Worm (Caenorhabditis elegans) whole organism, young adult: ENCODE measurements around the gene srj-54.

Experiments used
- B0019.2 ChIP-seq: fragments of 200-800 bp; sonication (Bioruptor generic); conservative IDR thresholded peaks from 2 replicates; pipeline ENCODE4 v1.3.6; 2022; ENCODE audit warnings: missing genetic modification reagents, missing genetic modification characterization, missing compliant biosample characterization
- B0336.3 ChIP-seq: fragments of 200-800 bp; sonication (Bioruptor generic); IDR thresholded peaks from 2 replicates; pipeline ENCODE4 v1.3.6; 2022; ENCODE audit warnings: missing genetic modification characterization, missing compliant biosample characterization
- C17E4.6 ChIP-seq: fragments of 200-800 bp; sonication (Bioruptor generic); IDR thresholded peaks from 2 replicates; pipeline ENCODE4 v1.3.6; 2022; ENCODE audit warnings: missing genetic modification reagents, missing genetic modification characterization, missing compliant biosample characterization
- F22D6.2 ChIP-seq: sonication (generic microtip); optimal IDR thresholded peaks from 2 replicates; lab custom pipeline; 2016; ENCODE audit warnings: mild to moderate bottlenecking, missing genetic modification characterization, missing compliant biosample characterization
- F23B12.7 ChIP-seq: sonication (generic microtip); optimal IDR thresholded peaks from 2 replicates; lab custom pipeline; 2017; ENCODE audit warnings: missing genetic modification characterization, mild to moderate bottlenecking, missing compliant biosample characterization, antibody characterized with exemption, moderate library complexity; ENCODE audit not compliant: insufficient read depth
- F33H1.4 ChIP-seq: fragments of 200-800 bp; sonication (Bioruptor generic); IDR thresholded peaks from 2 replicates; pipeline ENCODE4 v1.3.6; 2022; ENCODE audit warnings: missing genetic modification reagents, missing genetic modification characterization, missing compliant biosample characterization
- F37B4.10 ChIP-seq: fragments of 200-800 bp; sonication (Bioruptor generic); IDR thresholded peaks from 2 replicates; pipeline ENCODE4 v1.3.6; 2022; ENCODE audit warnings: missing genetic modification characterization, missing compliant biosample characterization
- F39B2.1 ChIP-seq: fragments of 200-800 bp; sonication (Bioruptor generic); IDR thresholded peaks from 2 replicates; pipeline ENCODE4 v1.3.6; 2022; ENCODE audit warnings: missing genetic modification reagents, missing genetic modification characterization, missing compliant biosample characterization
- T26A5.8 ChIP-seq: sonication (generic microtip); optimal IDR thresholded peaks from 2 replicates; lab custom pipeline; 2016; ENCODE audit warnings: missing genetic modification characterization, missing compliant biosample characterization
- Y56A3A.18 ChIP-seq: fragments of 200-800 bp; sonication (Bioruptor generic); IDR thresholded peaks from 2 replicates; pipeline ENCODE4 v1.3.6; 2022; ENCODE audit warnings: missing genetic modification reagents, missing genetic modification characterization, missing compliant biosample characterization
- Y95B8A.8 ChIP-seq: fragments of 200-800 bp; sonication (Bioruptor generic); IDR thresholded peaks from 2 replicates; pipeline ENCODE4 v1.3.6; 2022; ENCODE audit warnings: missing genetic modification reagents, missing genetic modification characterization, missing compliant biosample characterization
- akir-1 ChIP-seq: fragments of 200-800 bp; sonication (Bioruptor generic); optimal IDR thresholded peaks from 2 replicates; lab custom pipeline; 2018; ENCODE audit warnings: mild to moderate bottlenecking, missing genetic modification characterization, moderate library complexity, missing compliant biosample characterization
- attf-3 ChIP-seq: fragments of 200-800 bp; sonication (Bioruptor generic); conservative IDR thresholded peaks from 2 replicates; pipeline ENCODE4 v1.3.6; 2022; ENCODE audit warnings: missing genetic modification reagents, missing genetic modification characterization, missing compliant biosample characterization
- bed-1 ChIP-seq: fragments of 200-800 bp; sonication (Bioruptor generic); IDR thresholded peaks from 2 replicates; pipeline ENCODE4 v1.3.6; 2022; ENCODE audit warnings: missing genetic modification reagents, missing genetic modification characterization, missing compliant biosample characterization
- cebp-2 ChIP-seq: fragments of 200-800 bp; sonication (Bioruptor generic); IDR thresholded peaks from 2 replicates; pipeline ENCODE4 v1.3.6; 2022; ENCODE audit warnings: missing genetic modification characterization, missing compliant biosample characterization
- ceh-91 ChIP-seq: fragments of 200-800 bp; sonication (Bioruptor generic); IDR thresholded peaks from 2 replicates; pipeline ENCODE4 v1.3.6; 2022; ENCODE audit warnings: missing genetic modification reagents, missing genetic modification characterization, missing compliant biosample characterization
- chd-7 ChIP-seq: sonication (generic microtip); optimal IDR thresholded peaks from 2 replicates; lab custom pipeline; 2016; ENCODE audit warnings: mild to moderate bottlenecking, missing genetic modification characterization, moderate library complexity, missing compliant biosample characterization
- dpff-1 ChIP-seq: sonication (generic microtip); optimal IDR thresholded peaks from 2 replicates; lab custom pipeline; 2017; ENCODE audit warnings: mild to moderate bottlenecking, missing genetic modification characterization, missing compliant biosample characterization
- fkh-3 ChIP-seq: sonication (generic microtip); optimal IDR thresholded peaks from 2 replicates; lab custom pipeline; 2016; ENCODE audit warnings: mild to moderate bottlenecking, missing genetic modification characterization, missing compliant biosample characterization
- hsf-1 ChIP-seq: fragments of 200-800 bp; sonication (Bioruptor generic); IDR thresholded peaks from 2 replicates; pipeline ENCODE4 v1.3.6; 2022; ENCODE audit warnings: missing genetic modification reagents, missing genetic modification characterization, missing compliant biosample characterization
- lag-1 ChIP-seq: fragments of 200-800 bp; sonication (Bioruptor generic); IDR thresholded peaks from 2 replicates; pipeline ENCODE4 v1.3.6; 2022; ENCODE audit warnings: missing genetic modification reagents, missing genetic modification characterization, missing compliant biosample characterization
- lir-1 ChIP-seq: fragments of 200-800 bp; sonication (Bioruptor generic); conservative IDR thresholded peaks from 2 replicates; pipeline ENCODE4 v1.3.6; 2022; ENCODE audit warnings: missing genetic modification reagents, missing genetic modification characterization, missing compliant biosample characterization
- lsy-27 ChIP-seq: sonication (generic microtip); optimal IDR thresholded peaks from 2 replicates; lab custom pipeline; 2017; ENCODE audit warnings: missing genetic modification characterization, mild to moderate bottlenecking, missing compliant biosample characterization, antibody characterized with exemption, missing genotype, borderline replicate concordance; ENCODE audit not compliant: insufficient read depth
- madf-10 ChIP-seq: sonication (generic microtip); optimal IDR thresholded peaks from 2 replicates; lab custom pipeline; 2016; ENCODE audit warnings: mild to moderate bottlenecking, missing genetic modification characterization, missing compliant biosample characterization
- mcd-1 ChIP-seq: fragments of 200-800 bp; sonication (Bioruptor generic); IDR thresholded peaks from 2 replicates; pipeline ENCODE4 v1.3.6; 2022; ENCODE audit warnings: missing genetic modification reagents, missing genetic modification characterization, missing compliant biosample characterization
- nfya-2 ChIP-seq: fragments of 200-800 bp; sonication (Bioruptor generic); IDR thresholded peaks from 2 replicates; pipeline ENCODE4 v1.3.6; 2022; ENCODE audit warnings: missing genetic modification reagents, missing genetic modification characterization, missing compliant biosample characterization
- nhr-120 ChIP-seq: fragments of 200-800 bp; sonication (Bioruptor generic); IDR thresholded peaks from 2 replicates; pipeline ENCODE4 v1.3.6; 2022; ENCODE audit warnings: missing genetic modification characterization, missing compliant biosample characterization
- nhr-179 ChIP-seq: sonication (generic microtip); optimal IDR thresholded peaks from 2 replicates; lab custom pipeline; 2016; ENCODE audit warnings: mild to moderate bottlenecking, missing genetic modification characterization, missing compliant biosample characterization
- nhr-80 ChIP-seq: sonication (generic microtip); optimal IDR thresholded peaks from 2 replicates; lab custom pipeline; 2016; ENCODE audit warnings: missing genetic modification characterization, missing compliant biosample characterization
- rcor-1 ChIP-seq: fragments of 200-800 bp; sonication (Bioruptor generic); IDR thresholded peaks from 2 replicates; pipeline ENCODE4 v1.3.6; 2022; ENCODE audit warnings: missing genetic modification reagents, missing genetic modification characterization, missing compliant biosample characterization
- sea-2 ChIP-seq: fragments of 200-800 bp; sonication (Bioruptor generic); IDR thresholded peaks from 2 replicates; pipeline ENCODE4 v1.3.6; 2022; ENCODE audit warnings: missing genetic modification characterization, missing compliant biosample characterization
- sptf-2 ChIP-seq: fragments of 200-800 bp; sonication (Bioruptor generic); optimal IDR thresholded peaks from 2 replicates; lab custom pipeline; 2018; ENCODE audit warnings: mild to moderate bottlenecking, missing genetic modification characterization, missing compliant biosample characterization
- tbp1 ChIP-seq: fragments of 200-800 bp; sonication (Bioruptor generic); optimal IDR thresholded peaks from 2 replicates; lab custom pipeline; 2018; ENCODE audit warnings: mild to moderate bottlenecking, missing genetic modification characterization, missing compliant biosample characterization
- unc-130 ChIP-seq: sonication (generic microtip); optimal IDR thresholded peaks from 2 replicates; lab custom pipeline; 2016; ENCODE audit warnings: missing genetic modification reagents, missing genetic modification characterization, missing compliant biosample characterization
- xnd-1 ChIP-seq: sonication (generic microtip); optimal IDR thresholded peaks from 2 replicates; lab custom pipeline; 2016; ENCODE audit warnings: missing genotype, missing genetic modification reagents, missing genetic modification characterization, missing compliant biosample characterization
- ztf-22 ChIP-seq: fragments of 200-800 bp; sonication (Bioruptor generic); optimal IDR thresholded peaks from 2 replicates; lab custom pipeline; 2018; ENCODE audit warnings: mild to moderate bottlenecking, missing genetic modification characterization, moderate library complexity, missing compliant biosample characterization
- ztf-6 ChIP-seq: fragments of 200-800 bp; sonication (Bioruptor generic); IDR thresholded peaks from 2 replicates; pipeline ENCODE4 v1.3.6; 2022; ENCODE audit warnings: missing genetic modification reagents, missing genetic modification characterization, missing compliant biosample characterization

Gene srj-54

ce11 chrV:2870127-2870526 lies 10.5 kb upstream of the srj-54 start, which contains the start of gene srh-243:
Gene srh-243, plus strand, starts transcription at chrV:2870427.
- TF ChIP-seq nhr-120 (GFP tag; lab: Robert Waterston, UW) (no peak), akir-1 (no peak), Y56A3A.18 (GFP tag; lab: Robert Waterston, UW) (no peak), lir-1 (no peak), lsy-27 (tag; lab: Kevin White, UChicago) (no peak), tbp1 (GFP tag; lab: Kevin White, UChicago) (no peak), ztf-22 (GFP tag; lab: Kevin White, UChicago) (no peak), sea-2 (GFP tag; lab: Robert Waterston, UW) (no peak), ceh-91 (GFP tag; lab: Robert Waterston, UW) (no peak)
- TF ChIP-seq, all 124 proteins: peak for 0

ce11 chrV:2869503-2869902 lies 9.9 kb upstream of the srj-54 start, which contains the start of gene srh-241:
Gene srh-241, minus strand, starts transcription at chrV:2869603.
- no peak for TF ChIP-seq F23B12.7
- no peak for TF ChIP-seq nhr-179 (tag; lab: Kevin White, UChicago)
- TF ChIP-seq mcd-1 (GFP tag; lab: Robert Waterston, UW): no peak
- no peak for TF ChIP-seq nhr-80 (tag; lab: Kevin White, UChicago)
- no peak for TF ChIP-seq fkh-3 (tag; lab: Kevin White, UChicago)
- TF ChIP-seq F37B4.10: no peak
- TF ChIP-seq ztf-6 (GFP tag; lab: Robert Waterston, UW): no peak
- no peak for TF ChIP-seq rcor-1 (GFP tag; lab: Robert Waterston, UW)
- no peak for TF ChIP-seq sptf-2 (GFP tag; lab: Kevin White, UChicago)
- no peak for TF ChIP-seq unc-130 (GFP tag; lab: Kevin White, UChicago)
- no peak for TF ChIP-seq F22D6.2 (tag; lab: Kevin White, UChicago)
- no peak for TF ChIP-seq F39B2.1 (GFP tag; lab: Robert Waterston, UW)
- TF ChIP-seq dpff-1 (tag; lab: Kevin White, UChicago): no peak
- TF ChIP-seq T26A5.8 (tag; lab: Kevin White, UChicago): no peak
- TF ChIP-seq B0019.2: no peak
- TF ChIP-seq hsf-1 (GFP tag; lab: Robert Waterston, UW): no peak
- no peak for TF ChIP-seq chd-7
- TF ChIP-seq B0336.3 (GFP tag; lab: Robert Waterston, UW): no peak
- no peak for TF ChIP-seq F33H1.4 (GFP tag; lab: Robert Waterston, UW)
- no peak for TF ChIP-seq attf-3 (GFP tag; lab: Robert Waterston, UW)

- no peak for TF ChIP-seq madf-10
- no peak for TF ChIP-seq nhr-179 (tag; lab: Kevin White, UChicago)
- no peak for TF ChIP-seq C17E4.6
- no peak for TF ChIP-seq nfya-2 (GFP tag; lab: Robert Waterston, UW)
- no peak for TF ChIP-seq lsy-27 (tag; lab: Kevin White, UChicago)
- no peak for TF ChIP-seq Y95B8A.8 (GFP tag; lab: Robert Waterston, UW)
- TF ChIP-seq lag-1 (GFP tag; lab: Robert Waterston, UW): no peak
- TF ChIP-seq bed-1 (GFP tag; lab: Robert Waterston, UW): no peak
- TF ChIP-seq xnd-1 (tag; lab: Kevin White, UChicago): no peak
- TF ChIP-seq cebp-2 (GFP tag; lab: Robert Waterston, UW): no peak
Measured at ce11 chrV:2864899-2865298, 5.3 kb upstream of the srj-54 start, which contains the start of gene srh-240. Gene srh-240, plus strand, starts transcription at chrV:2865199.
